Fruit fly (Drosophila melanogaster) whole organism, embryonic: ENCODE results near the gene Trhn.

Experiments used
- Adf1 ChIP-seq: fragments of 200-800 bp; sonication (Bioruptor generic); IDR thresholded peaks from 2 replicates; pipeline ENCODE4 v1.3.6; 2022; ENCODE audit warnings: missing biosample characterization, missing genetic modification characterization
- CG11456 ChIP-seq: fragments of 200-800 bp; sonication (Bioruptor generic); IDR thresholded peaks from 3 replicates; pipeline ENCODE4 v1.3.6; 2022; ENCODE audit warnings: missing biosample characterization, missing genetic modification characterization
- CG12299 ChIP-seq: fragments of 200-800 bp; sonication (Bioruptor generic); optimal IDR thresholded peaks from 2 replicates; lab custom pipeline; 2018; ENCODE audit warnings: missing biosample characterization, mild to moderate bottlenecking, missing genetic modification characterization
- CG14014 ChIP-seq: fragments of 200-800 bp; sonication (Bioruptor generic); IDR thresholded peaks from 2 replicates; pipeline ENCODE4 v1.3.6; 2022; ENCODE audit warnings: missing biosample characterization, missing genetic modification characterization
- CG14667 ChIP-seq: fragments of 200-800 bp; sonication (Bioruptor generic); IDR thresholded peaks from 2 replicates; pipeline ENCODE4 v1.3.6; 2022; ENCODE audit warnings: missing biosample characterization, missing genetic modification characterization
- CG15514 ChIP-seq: fragments of 200-800 bp; sonication (Bioruptor generic); optimal IDR thresholded peaks from 3 replicates; lab custom pipeline; 2017; ENCODE audit warnings: missing biosample characterization, missing genetic modification characterization, mild to moderate bottlenecking, moderate library complexity, missing genetic modification reagents
- CG16779 ChIP-seq: fragments of 200-800 bp; sonication (Bioruptor generic); IDR thresholded peaks from 2 replicates; pipeline ENCODE4 v1.3.6; 2022; ENCODE audit warnings: missing biosample characterization, missing genetic modification characterization
- CG17612 ChIP-seq: fragments of 200-800 bp; sonication (Bioruptor generic); IDR thresholded peaks from 2 replicates; pipeline ENCODE4 v1.3.6; 2022; ENCODE audit warnings: missing biosample characterization, missing genetic modification characterization
- CG2120 ChIP-seq: fragments of 200-800 bp; sonication (Bioruptor generic); optimal IDR thresholded peaks from 3 replicates; lab custom pipeline; 2016; ENCODE audit warnings: missing biosample characterization, missing genetic modification characterization
- CG2889 ChIP-seq: fragments of 200-800 bp; sonication (Bioruptor generic); IDR thresholded peaks from 3 replicates; pipeline ENCODE4 v1.3.6; 2022; ENCODE audit warnings: missing biosample characterization, missing genetic modification characterization
- CG30020 ChIP-seq: fragments of 200-800 bp; optimal IDR thresholded peaks from 2 replicates; lab custom pipeline; 2019; ENCODE audit warnings: missing biosample characterization, mild to moderate bottlenecking, missing genetic modification characterization, moderate library complexity
- CG31224 ChIP-seq: fragments of 200-800 bp; sonication (Bioruptor generic); IDR thresholded peaks from 2 replicates; pipeline ENCODE4 v1.3.6; 2022; ENCODE audit warnings: missing biosample characterization, missing genetic modification characterization
- CG3407 ChIP-seq: fragments of 200-800 bp; sonication (Bioruptor generic); optimal IDR thresholded peaks from 2 replicates; lab custom pipeline; 2018; ENCODE audit warnings: missing biosample characterization, mild to moderate bottlenecking, missing genetic modification characterization
- CG34224 ChIP-seq: fragments of 200-800 bp; sonication (Bioruptor generic); IDR thresholded peaks from 3 replicates; pipeline ENCODE4 v1.3.6; 2022; ENCODE audit warnings: missing biosample characterization, missing genetic modification characterization; ENCODE audit not compliant: partially characterized antibody
- CG6175 ChIP-seq: fragments of 200-800 bp; sonication (Bioruptor generic); IDR thresholded peaks from 3 replicates; pipeline ENCODE4 v1.3.6; 2022; ENCODE audit warnings: missing biosample characterization, missing genetic modification characterization
- CG6683 ChIP-seq: fragments of 200-800 bp; sonication (Bioruptor generic); optimal IDR thresholded peaks from 2 replicates; lab custom pipeline; 2017; ENCODE audit warnings: missing biosample characterization, mild to moderate bottlenecking, missing genetic modification characterization, missing genetic modification reagents
- CG7839 ChIP-seq: fragments of 200-800 bp; sonication (Bioruptor generic); optimal IDR thresholded peaks from 3 replicates; lab custom pipeline; 2018; ENCODE audit warnings: missing biosample characterization, mild to moderate bottlenecking, missing genetic modification characterization, moderate library complexity
- CG8359 ChIP-seq: fragments of 200-800 bp; sonication (Bioruptor generic); optimal IDR thresholded peaks from 2 replicates; lab custom pipeline; 2017; ENCODE audit warnings: missing biosample characterization, mild to moderate bottlenecking, missing genetic modification characterization, borderline replicate concordance
- CG8478 ChIP-seq: fragments of >200 bp; optimal IDR thresholded peaks from 2 replicates; lab custom pipeline; 2018
- Dip2 ChIP-seq: fragments of 200-800 bp; sonication (Bioruptor generic); IDR thresholded peaks from 2 replicates; pipeline ENCODE4 v1.3.6; 2022; ENCODE audit warnings: missing biosample characterization, missing genetic modification characterization
- Doc2 ChIP-seq: fragments of 200-800 bp; sonication (Bioruptor generic); IDR thresholded peaks from 2 replicates; pipeline ENCODE4 v1.3.6; 2022; ENCODE audit warnings: missing biosample characterization, missing genetic modification characterization
- Doc3 ChIP-seq: fragments of 200-800 bp; sonication (Bioruptor generic); IDR thresholded peaks from 3 replicates; pipeline ENCODE4 v1.3.6; 2022; ENCODE audit warnings: missing biosample characterization, missing genetic modification characterization; ENCODE audit not compliant: partially characterized antibody
- Gsc ChIP-seq: fragments of 200-800 bp; sonication (Bioruptor generic); IDR thresholded peaks from 2 replicates; pipeline ENCODE4 v1.3.6; 2022; ENCODE audit warnings: missing biosample characterization, missing genetic modification characterization
- Hr3 ChIP-seq: fragments of 200-800 bp; sonication (Bioruptor generic); optimal IDR thresholded peaks from 3 replicates; lab custom pipeline; 2016; ENCODE audit warnings: missing biosample characterization, missing genetic modification characterization
- Lhr ChIP-seq: fragments of 200-800 bp; sonication (Bioruptor generic); optimal IDR thresholded peaks from 3 replicates; lab custom pipeline; 2017; ENCODE audit warnings: mild to moderate bottlenecking, missing biosample characterization, missing genetic modification reagents, missing genetic modification characterization
- Lim3 ChIP-seq: fragments of 200-800 bp; sonication (Bioruptor generic); IDR thresholded peaks from 2 replicates; pipeline ENCODE4 v1.3.6; 2022; ENCODE audit warnings: missing biosample characterization, missing genetic modification characterization
- Mrtf ChIP-seq: fragments of 200-800 bp; sonication (Bioruptor generic); IDR thresholded peaks from 3 replicates; pipeline ENCODE4 v1.3.6; 2022; ENCODE audit warnings: missing biosample characterization, missing genetic modification characterization
- NFAT ChIP-seq: fragments of 200-800 bp; sonication (Bioruptor generic); IDR thresholded peaks from 2 replicates; pipeline ENCODE4 v1.3.6; 2022; ENCODE audit warnings: missing biosample characterization, missing genetic modification characterization
- Neu2 ChIP-seq: fragments of 200-800 bp; sonication (Bioruptor generic); optimal IDR thresholded peaks from 3 replicates; lab custom pipeline; 2016; ENCODE audit warnings: missing biosample characterization, missing genetic modification characterization, borderline replicate concordance
- Pdp1 ChIP-seq, 2 experiments: fragments of 200-800 bp; sonication (Bioruptor generic); optimal IDR thresholded peaks; 3 replicates each; lab custom pipeline; 2016; ENCODE audit warnings: missing biosample characterization in 2 of 2, missing genetic modification characterization in 2 of 2, mild to moderate bottlenecking in 1 of 2, moderate library complexity in 1 of 2
- Ravus ChIP-seq: fragments of 200-800 bp; sonication (Bioruptor generic); IDR thresholded peaks from 2 replicates; pipeline ENCODE4 v1.3.6; 2022; ENCODE audit warnings: missing biosample characterization, missing genetic modification characterization
- Six4 ChIP-seq: fragments of 200-800 bp; sonication (Bioruptor generic); optimal IDR thresholded peaks from 2 replicates; lab custom pipeline; 2016; ENCODE audit warnings: missing biosample characterization, missing genetic modification characterization
- Ssrp ChIP-seq: fragments of 200-800 bp; sonication (Bioruptor generic); optimal IDR thresholded peaks from 2 replicates; lab custom pipeline; 2018; ENCODE audit warnings: missing biosample characterization, mild to moderate bottlenecking, missing genetic modification characterization, moderate library complexity
- ato ChIP-seq: fragments of 200-800 bp; sonication (Bioruptor generic); IDR thresholded peaks from 2 replicates; pipeline ENCODE4 v1.3.6; 2022; ENCODE audit warnings: missing biosample characterization, missing genetic modification characterization; ENCODE audit not compliant: partially characterized antibody
- crol ChIP-seq: fragments of 200-800 bp; sonication (Bioruptor generic); IDR thresholded peaks from 2 replicates; pipeline ENCODE4 v1.3.6; 2022; ENCODE audit warnings: missing biosample characterization, missing genetic modification characterization
- dati ChIP-seq: fragments of 200-800 bp; sonication (Bioruptor generic); IDR thresholded peaks from 2 replicates; pipeline ENCODE4 v1.3.6; 2022; ENCODE audit warnings: missing biosample characterization, missing genetic modification characterization
- en ChIP-seq: fragments of 200-800 bp; sonication (Bioruptor generic); optimal IDR thresholded peaks from 2 replicates; lab custom pipeline; 2016; ENCODE audit warnings: missing biosample characterization, missing genetic modification characterization
- ewg ChIP-seq: fragments of 200-800 bp; sonication (Bioruptor generic); optimal IDR thresholded peaks from 3 replicates; lab custom pipeline; 2017; ENCODE audit warnings: mild to moderate bottlenecking, missing biosample characterization, missing genetic modification reagents, missing genetic modification characterization
- eyg ChIP-seq: fragments of 200-800 bp; sonication (Bioruptor generic); optimal IDR thresholded peaks from 3 replicates; lab custom pipeline; 2016; ENCODE audit warnings: missing biosample characterization, missing genetic modification characterization
- gcm2 ChIP-seq: fragments of 200-800 bp; sonication (Bioruptor generic); optimal IDR thresholded peaks from 2 replicates; lab custom pipeline; 2016; ENCODE audit warnings: missing biosample characterization, missing genetic modification characterization
- hkb ChIP-seq, 2 experiments: fragments of 200-800 bp in 1 of 2; fragments of >200 bp in 1 of 2; sonication (Bioruptor generic) in 1 of 2; IDR thresholded peaks in 1 of 2; optimal IDR thresholded peaks in 1 of 2; 2 replicates each; pipeline versions ENCODE4 v1.3.6 to Lab custom; 2017 to 2022; ENCODE audit warnings: missing biosample characterization in 1 of 2, missing genetic modification characterization in 1 of 2
- hth ChIP-seq: fragments of >200 bp; optimal IDR thresholded peaks from 2 replicates; lab custom pipeline; 2017; ENCODE audit warnings: inconsistent platforms
- ind ChIP-seq: fragments of 200-800 bp; sonication (Bioruptor generic); optimal IDR thresholded peaks from 3 replicates; lab custom pipeline; 2016; ENCODE audit warnings: missing biosample characterization, missing genetic modification characterization
- kah ChIP-seq: fragments of 200-800 bp; sonication (Bioruptor generic); optimal IDR thresholded peaks from 2 replicates; lab custom pipeline; 2018; ENCODE audit warnings: missing biosample characterization, mild to moderate bottlenecking, missing genetic modification characterization
- prd ChIP-seq, 3 experiments: fragments of >200 bp in 2 of 3; fragments of 200-800 bp in 1 of 3; sonication (Bioruptor generic) in 1 of 3; optimal IDR thresholded peaks in 2 of 3; IDR thresholded peaks in 1 of 3; 2 replicates in 2 of 3; 3 replicates in 1 of 3; pipeline versions ENCODE4 v1.3.6 to Lab custom; 2017 to 2022; ENCODE audit warnings: missing biosample characterization in 1 of 3, missing genetic modification characterization in 1 of 3
- sens-2 ChIP-seq: fragments of 200-800 bp; sonication (Bioruptor generic); IDR thresholded peaks from 2 replicates; pipeline ENCODE4 v1.3.6; 2022; ENCODE audit warnings: missing biosample characterization, missing genetic modification characterization
- so ChIP-seq: fragments of 200-800 bp; sonication (Bioruptor generic); IDR thresholded peaks from 3 replicates; pipeline ENCODE4 v1.3.6; 2022; ENCODE audit warnings: missing biosample characterization, missing genetic modification characterization
- sob ChIP-seq: fragments of 200-800 bp; sonication (Bioruptor generic); IDR thresholded peaks from 2 replicates; pipeline ENCODE4 v1.3.6; 2022; ENCODE audit warnings: missing biosample characterization, missing genetic modification characterization
- ssp ChIP-seq: fragments of 200-800 bp; sonication (Bioruptor generic); IDR thresholded peaks from 2 replicates; pipeline ENCODE4 v1.3.6; 2022; ENCODE audit warnings: missing biosample characterization, missing genetic modification characterization
- unpg ChIP-seq: fragments of 200-800 bp; sonication (Bioruptor generic); optimal IDR thresholded peaks from 3 replicates; lab custom pipeline; 2018; ENCODE audit warnings: missing biosample characterization, mild to moderate bottlenecking, missing genetic modification characterization, moderate library complexity

Gene Trhn

DNA sequence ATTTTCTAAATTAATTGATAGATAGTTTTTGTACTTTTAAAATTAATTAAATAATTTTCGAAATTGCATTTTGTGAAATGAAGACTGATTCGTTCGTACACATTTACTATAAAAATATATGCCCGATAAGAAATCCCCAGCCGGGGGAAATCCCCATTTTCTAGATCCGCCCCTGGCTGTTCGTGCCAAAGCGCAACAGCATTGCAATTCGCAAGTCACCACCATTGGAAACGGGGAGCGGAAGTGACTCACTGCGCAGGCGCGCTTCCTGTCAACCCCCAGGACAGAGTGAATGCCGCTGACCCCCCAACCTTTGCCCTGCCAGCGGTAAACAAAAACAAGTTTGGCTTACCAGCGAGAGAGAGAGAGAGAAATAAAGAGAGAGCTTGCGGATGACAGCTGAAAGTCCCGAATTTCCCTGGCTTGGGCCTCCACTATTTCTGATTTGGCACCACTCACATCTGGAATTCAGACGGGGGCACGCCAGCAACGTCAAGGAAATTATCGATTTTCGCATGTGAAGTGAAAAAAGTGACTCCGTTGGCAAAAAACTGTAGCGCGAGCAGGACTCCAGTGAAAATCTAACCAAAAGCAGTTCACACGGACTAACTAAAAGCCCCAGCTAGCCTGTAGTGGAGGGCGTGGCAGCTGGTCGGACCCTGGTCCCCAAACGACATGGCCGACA, 3.0 kb upstream of the Trhn start, which contains the start of gene Aplip1 (continued):
- TF ChIP-seq ewg (GFP tag; lab: Kevin White, UChicago) (peak; percentile 96), CG2889 (GFP tag; lab: Robert Waterston, UW) (no peak), Dip2 (no peak), Pdp1 (GFP tag; optimal IDR thresholded peaks at IDR 0.05; lab: Kevin White, UChicago) (peak in 1 of 2 experiments; percentile 22), CG8359 (GFP tag; lab: Kevin White, UChicago) (no peak), CG3407 (no peak), Six4 (GFP tag; lab: Kevin White, UChicago) (no peak), CG7839 (no peak), CG30020 (tag; lab: Kevin White, UChicago) (no peak), CG14014 (GFP tag; lab: Robert Waterston, UW) (no peak), gcm2 (GFP tag; lab: Kevin White, UChicago) (no peak), CG34224 (no peak), CG2120 (GFP tag; lab: Kevin White, UChicago) (peak; percentile 46), crol (peak; percentile 30; the same call in 1 of the 2 replicates), Doc3 (GFP tag; lab: Robert Waterston, UW) (no peak), Ravus (GFP tag; lab: Robert Waterston, UW) (no peak), CG31224 (GFP tag; lab: Robert Waterston, UW) (no peak), Lim3 (no peak), CG6175 (no peak), kah (GFP tag; lab: Kevin White, UChicago) (no peak), Neu2 (no peak), Ssrp (no peak), CG11456 (GFP tag; lab: Robert Waterston, UW) (0 out of 3 replicates have a peak, but pooled peaks have one; percentile 61), Adf1 (GFP tag; lab: Robert Waterston, UW) (no peak), Hr3 (GFP tag; lab: Kevin White, UChicago) (no peak), hkb (optimal IDR thresholded peaks at IDR 0.05; lab: Kevin White, UChicago) (no peak), hkb (GFP tag; IDR thresholded peaks at IDR 0.05; lab: Robert Waterston, UW) (no peak), hth (lab: Kevin White, UChicago) (no peak), so (GFP tag; lab: Robert Waterston, UW) (no peak), CG6683 (GFP tag; lab: Kevin White, UChicago) (no peak), CG8478 (lab: Kevin White, UChicago) (no peak), Mrtf (no peak), unpg (GFP tag; lab: Kevin White, UChicago) (no peak), ssp (GFP tag; lab: Robert Waterston, UW) (no peak), eyg (no peak), ato (GFP tag; lab: Robert Waterston, UW) (no peak), NFAT (GFP tag; lab: Robert Waterston, UW) (0 out of 2 replicates have a peak, but pooled peaks have one; percentile 33), sob (peak; percentile 63), dati (GFP tag; lab: Robert Waterston, UW) (no peak), en (GFP tag; lab: Kevin White, UChicago) (no peak), prd (optimal IDR thresholded peaks at IDR 0.05; lab: Kevin White, UChicago) (no peak), prd (GFP tag; IDR thresholded peaks at IDR 0.05; lab: Robert Waterston, UW) (0 out of 3 replicates have a peak, but pooled peaks have one; percentile 32), Doc2 (no peak), Lhr (GFP tag; lab: Kevin White, UChicago) (no peak), CG16779 (GFP tag; lab: Robert Waterston, UW) (0 out of 2 replicates have a peak, but pooled peaks have one; percentile 21), ind (GFP tag; lab: Kevin White, UChicago) (no peak), sens-2 (GFP tag; lab: Robert Waterston, UW) (no peak), Gsc (GFP tag; lab: Robert Waterston, UW) (no peak), CG17612 (no peak), CG15514 (GFP tag; lab: Kevin White, UChicago) (no peak), CG12299 (no peak), CG14667 (GFP tag; lab: Robert Waterston, UW) (no peak)
